Fruit fly (Drosophila melanogaster): Measurements from ENCODE around the gene subdued.

- TF ChIP-seq ham (GFP tag; IDR thresholded peaks at IDR 0.05) (no peak), Sin3A (optimal IDR thresholded peaks at IDR 0.05) (no peak), Ssrp (tag; optimal IDR thresholded peaks at IDR 0.05) (no peak), TFAM (GFP tag; optimal IDR thresholded peaks at IDR 0.05) (no peak), CG10654 (GFP tag; optimal IDR thresholded peaks at IDR 0.05) (no peak), Neu2 (GFP tag; optimal IDR thresholded peaks at IDR 0.05; ENCODE audit: borderline replicate concordance) (no peak), h (optimal IDR thresholded peaks at IDR 0.05) (no peak)
Observed at dm6 chr3R:19656455-19656854, 13.9 kb upstream of the subdued start.

All from whole organism, embryonic.